Worm (Caenorhabditis elegans) whole organism, young adult: ENCODE results near the gene inx-11.

Source experiments
- B0019.2 ChIP-seq: fragments of 200-800 bp; sonication (Bioruptor generic); conservative IDR thresholded peaks from 2 replicates; pipeline ENCODE4 v1.3.6; 2022; ENCODE audit warnings: missing genetic modification reagents, missing genetic modification characterization, missing compliant biosample characterization
- B0336.3 ChIP-seq: fragments of 200-800 bp; sonication (Bioruptor generic); IDR thresholded peaks from 2 replicates; pipeline ENCODE4 v1.3.6; 2022; ENCODE audit warnings: missing genetic modification characterization, missing compliant biosample characterization
- C17E4.6 ChIP-seq: fragments of 200-800 bp; sonication (Bioruptor generic); IDR thresholded peaks from 2 replicates; pipeline ENCODE4 v1.3.6; 2022; ENCODE audit warnings: missing genetic modification reagents, missing genetic modification characterization, missing compliant biosample characterization
- F33H1.4 ChIP-seq: fragments of 200-800 bp; sonication (Bioruptor generic); IDR thresholded peaks from 2 replicates; pipeline ENCODE4 v1.3.6; 2022; ENCODE audit warnings: missing genetic modification reagents, missing genetic modification characterization, missing compliant biosample characterization
- F39B2.1 ChIP-seq: fragments of 200-800 bp; sonication (Bioruptor generic); IDR thresholded peaks from 2 replicates; pipeline ENCODE4 v1.3.6; 2022; ENCODE audit warnings: missing genetic modification reagents, missing genetic modification characterization, missing compliant biosample characterization
- F57A8.1 ChIP-seq: fragments of 200-800 bp; sonication (Bioruptor generic); optimal IDR thresholded peaks from 2 replicates; lab custom pipeline; 2018; ENCODE audit warnings: mild to moderate bottlenecking, missing genetic modification characterization, moderate library complexity, missing compliant biosample characterization
- K12H6.12 ChIP-seq: fragments of 200-800 bp; sonication (Bioruptor generic); optimal IDR thresholded peaks from 2 replicates; lab custom pipeline; 2018; ENCODE audit warnings: mild to moderate bottlenecking, missing genetic modification characterization, missing compliant biosample characterization
- T26A5.8 ChIP-seq: sonication (generic microtip); optimal IDR thresholded peaks from 2 replicates; lab custom pipeline; 2016; ENCODE audit warnings: missing genetic modification characterization, missing compliant biosample characterization
- Y67H2A.10 ChIP-seq: fragments of 200-800 bp; sonication (Bioruptor generic); conservative IDR thresholded peaks from 2 replicates; pipeline ENCODE4 v1.3.6; 2022; ENCODE audit warnings: missing genetic modification reagents, missing genetic modification characterization, missing compliant biosample characterization
- ZK185.1 ChIP-seq: sonication (generic microtip); optimal IDR thresholded peaks from 2 replicates; lab custom pipeline; 2016; ENCODE audit warnings: mild to moderate bottlenecking, missing genetic modification characterization, missing compliant biosample characterization; ENCODE audit not compliant: poor library complexity, severe bottlenecking
- akir-1 ChIP-seq: fragments of 200-800 bp; sonication (Bioruptor generic); optimal IDR thresholded peaks from 2 replicates; lab custom pipeline; 2018; ENCODE audit warnings: mild to moderate bottlenecking, missing genetic modification characterization, moderate library complexity, missing compliant biosample characterization
- ama-1 ChIP-seq, 3 experiments: fragments of 150-350 bp in 1 of 3; sonication (generic microtip) in 2 of 3; optimal IDR thresholded peaks; 2 replicates each; lab custom pipeline; 2014 to 2018; ENCODE audit warnings: missing biosample characterization in 2 of 3, missing genetic modification characterization in 2 of 3, missing genetic modification reagents in 2 of 3
- atf-7 ChIP-seq: sonication (generic microtip); optimal IDR thresholded peaks from 2 replicates; lab custom pipeline; 2017; ENCODE audit warnings: mild to moderate bottlenecking, missing genetic modification characterization, missing compliant biosample characterization
- attf-3 ChIP-seq: fragments of 200-800 bp; sonication (Bioruptor generic); conservative IDR thresholded peaks from 2 replicates; pipeline ENCODE4 v1.3.6; 2022; ENCODE audit warnings: missing genetic modification reagents, missing genetic modification characterization, missing compliant biosample characterization
- attf-6 ChIP-seq: fragments of 200-800 bp; sonication (Bioruptor generic); IDR thresholded peaks from 2 replicates; pipeline ENCODE4 v1.3.6; 2022; ENCODE audit warnings: missing genetic modification reagents, missing genetic modification characterization, missing compliant biosample characterization
- bed-2 ChIP-seq: fragments of 200-800 bp; sonication (Bioruptor generic); IDR thresholded peaks from 2 replicates; pipeline ENCODE4 v1.3.6; 2022; ENCODE audit warnings: missing genetic modification reagents, missing genetic modification characterization, missing compliant biosample characterization
- cebp-1 ChIP-seq, 2 experiments: fragments of 200-800 bp in 1 of 2; sonication (Bioruptor generic) in 1 of 2; sonication (generic microtip) in 1 of 2; IDR thresholded peaks in 1 of 2; optimal IDR thresholded peaks in 1 of 2; 2 replicates each; pipeline versions ENCODE4 v1.3.6 to Lab custom; 2017 to 2022; ENCODE audit warnings: missing compliant biosample characterization in 2 of 2, missing genetic modification characterization in 2 of 2, mild to moderate bottlenecking in 1 of 2, missing genetic modification reagents in 1 of 2, moderate library complexity in 1 of 2
- ceh-91 ChIP-seq: fragments of 200-800 bp; sonication (Bioruptor generic); IDR thresholded peaks from 2 replicates; pipeline ENCODE4 v1.3.6; 2022; ENCODE audit warnings: missing genetic modification reagents, missing genetic modification characterization, missing compliant biosample characterization
- chd-7 ChIP-seq: sonication (generic microtip); optimal IDR thresholded peaks from 2 replicates; lab custom pipeline; 2016; ENCODE audit warnings: mild to moderate bottlenecking, missing genetic modification characterization, moderate library complexity, missing compliant biosample characterization
- dox-1 ChIP-seq: fragments of 200-800 bp; sonication (Bioruptor generic); IDR thresholded peaks from 2 replicates; pipeline ENCODE4 v1.3.6; 2022; ENCODE audit warnings: missing genetic modification reagents, missing genetic modification characterization, missing compliant biosample characterization
- dpl-1 ChIP-seq: fragments of 150-350 bp; optimal IDR thresholded peaks from 2 replicates; lab custom pipeline; 2014; ENCODE audit warnings: missing biosample characterization, missing genetic modification reagents, missing genetic modification characterization
- him-1 ChIP-seq: sonication (generic microtip); optimal IDR thresholded peaks from 2 replicates; lab custom pipeline; 2016; ENCODE audit warnings: missing genotype, missing genetic modification reagents, missing genetic modification characterization, missing compliant biosample characterization
- hlh-26 ChIP-seq: fragments of 200-800 bp; sonication (Bioruptor generic); conservative IDR thresholded peaks from 2 replicates; pipeline ENCODE4 v1.3.6; 2022; ENCODE audit warnings: missing genetic modification reagents, missing genetic modification characterization, missing compliant biosample characterization
- hsf-1 ChIP-seq: fragments of 200-800 bp; sonication (Bioruptor generic); IDR thresholded peaks from 2 replicates; pipeline ENCODE4 v1.3.6; 2022; ENCODE audit warnings: missing genetic modification reagents, missing genetic modification characterization, missing compliant biosample characterization
- lag-1 ChIP-seq: fragments of 200-800 bp; sonication (Bioruptor generic); IDR thresholded peaks from 2 replicates; pipeline ENCODE4 v1.3.6; 2022; ENCODE audit warnings: missing genetic modification reagents, missing genetic modification characterization, missing compliant biosample characterization
- lin-26 ChIP-seq: fragments of 200-800 bp; sonication (Bioruptor generic); IDR thresholded peaks from 2 replicates; pipeline ENCODE4 v1.3.6; 2022; ENCODE audit warnings: missing genetic modification reagents, missing genetic modification characterization, missing compliant biosample characterization
- lin-54 ChIP-seq: fragments of 200-800 bp; sonication (Bioruptor generic); optimal IDR thresholded peaks from 2 replicates; lab custom pipeline; 2018; ENCODE audit warnings: mild to moderate bottlenecking, missing genetic modification characterization, missing compliant biosample characterization
- lsl-1 ChIP-seq: fragments of 200-800 bp; sonication (Bioruptor generic); optimal IDR thresholded peaks from 2 replicates; lab custom pipeline; 2018; ENCODE audit warnings: mild to moderate bottlenecking, missing genetic modification characterization, moderate library complexity, missing compliant biosample characterization
- madf-3 ChIP-seq: fragments of 200-800 bp; sonication (Bioruptor generic); IDR thresholded peaks from 2 replicates; pipeline ENCODE4 v1.3.6; 2022; ENCODE audit warnings: missing genetic modification reagents, missing genetic modification characterization, missing compliant biosample characterization
- madf-6 ChIP-seq: fragments of 200-800 bp; sonication (Bioruptor generic); IDR thresholded peaks from 2 replicates; pipeline ENCODE4 v1.3.6; 2022; ENCODE audit warnings: missing genetic modification reagents, missing genetic modification characterization, missing compliant biosample characterization
- mel-28 ChIP-seq: sonication (generic microtip); optimal IDR thresholded peaks from 2 replicates; lab custom pipeline; 2016; ENCODE audit warnings: borderline replicate concordance, mild to moderate bottlenecking, missing genetic modification characterization, missing compliant biosample characterization
- mes-4 ChIP-seq: sonication (generic microtip); optimal IDR thresholded peaks from 2 replicates; lab custom pipeline; 2016; ENCODE audit warnings: missing genotype, missing genetic modification characterization, missing compliant biosample characterization
- nhr-179 ChIP-seq: sonication (generic microtip); optimal IDR thresholded peaks from 2 replicates; lab custom pipeline; 2016; ENCODE audit warnings: mild to moderate bottlenecking, missing genetic modification characterization, missing compliant biosample characterization
- nhr-90 ChIP-seq: sonication (generic microtip); optimal IDR thresholded peaks from 2 replicates; lab custom pipeline; 2016; ENCODE audit warnings: missing genotype, mild to moderate bottlenecking, missing genetic modification characterization, missing compliant biosample characterization
- pha-4 ChIP-seq: fragments of 150-350 bp; sonication (generic microtip); optimal IDR thresholded peaks from 2 replicates; lab custom pipeline; 2014; ENCODE audit warnings: missing biosample characterization, missing genetic modification reagents, missing genetic modification characterization
- rec-8 ChIP-seq, 2 experiments: sonication (generic microtip); optimal IDR thresholded peaks; 2 replicates each; lab custom pipeline; 2016; ENCODE audit warnings: mild to moderate bottlenecking in 2 of 2, missing genetic modification characterization in 2 of 2, missing genetic modification reagents in 2 of 2, missing genotype in 2 of 2, missing biosample characterization in 1 of 2, missing compliant biosample characterization in 1 of 2, moderate library complexity in 1 of 2
- rpc-1 ChIP-seq, 2 experiments: fragments of 150-350 bp in 1 of 2; sonication (generic microtip) in 1 of 2; optimal IDR thresholded peaks; 2 replicates each; lab custom pipeline; 2014 to 2018; ENCODE audit warnings: missing biosample characterization in 1 of 2, missing genetic modification characterization in 1 of 2, missing genetic modification reagents in 1 of 2, missing genotype in 1 of 2
- snpc-1.3 ChIP-seq: sonication (generic microtip); optimal IDR thresholded peaks from 2 replicates; lab custom pipeline; 2017; ENCODE audit warnings: missing genetic modification characterization, mild to moderate bottlenecking, missing compliant biosample characterization, antibody characterized with exemption, moderate library complexity, missing genotype, missing genetic modification reagents; ENCODE audit not compliant: insufficient read depth
- somi-1 ChIP-seq: fragments of 200-800 bp; sonication (Bioruptor generic); optimal IDR thresholded peaks from 2 replicates; lab custom pipeline; 2018; ENCODE audit warnings: mild to moderate bottlenecking, missing genetic modification characterization, missing compliant biosample characterization
- tbx-9 ChIP-seq: sonication (generic microtip); optimal IDR thresholded peaks from 2 replicates; lab custom pipeline; 2016; ENCODE audit warnings: borderline replicate concordance, missing genetic modification characterization, inconsistent platforms, missing compliant biosample characterization
- unc-62 ChIP-seq: fragments of 150-350 bp; optimal IDR thresholded peaks from 2 replicates; lab custom pipeline; 2014; ENCODE audit warnings: missing biosample characterization, missing genetic modification reagents, missing genetic modification characterization
- xnd-1 ChIP-seq: sonication (generic microtip); optimal IDR thresholded peaks from 2 replicates; lab custom pipeline; 2016; ENCODE audit warnings: missing genotype, missing genetic modification reagents, missing genetic modification characterization, missing compliant biosample characterization
- ztf-25 ChIP-seq: fragments of 200-800 bp; sonication (Bioruptor generic); IDR thresholded peaks from 2 replicates; pipeline ENCODE4 v1.3.6; 2022; ENCODE audit warnings: missing genetic modification reagents, missing genetic modification characterization, missing compliant biosample characterization
- ztf-26 ChIP-seq: sonication (generic microtip); optimal IDR thresholded peaks from 2 replicates; lab custom pipeline; 2017; ENCODE audit warnings: missing genetic modification characterization, missing compliant biosample characterization
- ztf-28 ChIP-seq: fragments of 200-800 bp; sonication (Bioruptor generic); IDR thresholded peaks from 2 replicates; pipeline ENCODE4 v1.3.6; 2022; ENCODE audit warnings: missing genetic modification reagents, missing genetic modification characterization, missing compliant biosample characterization

inx-11 gene

DNA sequence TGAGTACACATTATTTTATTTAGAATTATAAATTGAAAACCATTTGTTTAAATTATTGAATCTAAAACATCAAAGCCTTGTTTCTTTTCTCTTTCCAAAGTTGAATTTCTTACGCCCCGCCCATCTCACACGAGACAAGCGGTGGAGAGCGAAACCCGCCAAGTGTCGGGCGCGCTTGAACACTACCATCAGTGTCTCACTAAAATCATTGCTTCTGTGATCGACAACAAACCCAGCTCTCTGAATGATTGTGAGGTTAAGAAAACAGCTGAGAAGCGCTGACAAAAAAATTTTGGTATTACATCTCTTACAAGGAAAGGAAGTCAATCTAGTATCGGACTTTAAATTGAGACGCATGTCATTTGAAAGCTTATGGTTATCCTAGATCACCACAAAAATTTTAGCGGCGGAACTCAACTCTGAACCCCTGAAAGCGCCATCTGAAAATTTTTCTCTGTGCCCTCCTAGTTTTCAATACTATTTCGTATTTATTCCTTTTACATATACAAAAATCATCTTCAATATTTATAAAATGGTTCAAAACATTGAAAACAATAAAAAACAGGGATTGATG, 4.1 kb downstream of the inx-11 start (continued):
- TF ChIP-seq lag-1 (GFP tag; lab: Robert Waterston, UW) (no peak), snpc-1.3 (tag; lab: Kevin White, UChicago) (peak; percentile 97), ama-1 (optimal IDR thresholded peaks at IDR 0.05; lab: Kevin White, UChicago) (peak; percentile 35), ama-1 (GFP tag; optimal IDR thresholded peaks at IDR 0.05; lab: Kevin White, UChicago) (no peak), attf-6 (peak; percentile 91), C17E4.6 (0 out of 2 replicates have a peak, but pooled peaks have one; percentile 9), dox-1 (GFP tag; lab: Robert Waterston, UW) (peak; percentile 94), madf-3 (GFP tag; lab: Robert Waterston, UW) (0 out of 2 replicates have a peak, but pooled peaks have one; percentile 7), mel-28 (tag; lab: Kevin White, UChicago) (no peak), F57A8.1 (GFP tag; lab: Kevin White, UChicago) (no peak), ZK185.1 (tag; lab: Kevin White, UChicago) (peak; percentile 79), akir-1 (GFP tag; lab: Kevin White, UChicago) (no peak), Y67H2A.10 (no peak), ztf-28 (GFP tag; lab: Robert Waterston, UW) (peak; percentile 81; the same call in 1 of the 2 replicates), ztf-25 (GFP tag; lab: Robert Waterston, UW) (no peak), K12H6.12 (tag; lab: Kevin White, UChicago) (no peak), hlh-26 (GFP tag; lab: Robert Waterston, UW) (no peak), cebp-1 (GFP tag; IDR thresholded peaks at IDR 0.05; lab: Robert Waterston, UW) (no peak), cebp-1 (tag; optimal IDR thresholded peaks at IDR 0.05; lab: Kevin White, UChicago) (peak; percentile 62), nhr-90 (tag; lab: Kevin White, UChicago) (no peak), unc-62 (GFP tag; lab: Kevin White, UChicago) (no peak), lin-26 (GFP tag; lab: Robert Waterston, UW) (no peak), bed-2 (GFP tag; lab: Robert Waterston, UW) (0 out of 2 replicates have a peak, but pooled peaks have one; percentile 29), xnd-1 (tag; lab: Kevin White, UChicago) (peak; percentile 36), atf-7 (tag; lab: Kevin White, UChicago) (peak; percentile 10), rpc-1 (optimal IDR thresholded peaks at IDR 0.05; lab: Kevin White, UChicago) (no peak), rpc-1 (tag; optimal IDR thresholded peaks at IDR 0.05; lab: Kevin White, UChicago) (peak; percentile 40), pha-4 (tag; lab: Kevin White, UChicago) (no peak), ceh-91 (GFP tag; lab: Robert Waterston, UW) (0 out of 2 replicates have a peak, but pooled peaks have one; percentile 13), hsf-1 (peak; percentile 72), F33H1.4 (GFP tag; lab: Robert Waterston, UW) (peak; percentile 50), F39B2.1 (GFP tag; lab: Robert Waterston, UW) (0 out of 2 replicates have a peak, but pooled peaks have one; percentile 85), rec-8 (tag; optimal IDR thresholded peaks at IDR 0.05; lab: Kevin White, UChicago) (peak; percentile 11 to 80), ztf-26 (tag; lab: Kevin White, UChicago) (peak; percentile 1), him-1 (tag; lab: Kevin White, UChicago) (peak; percentile 96), B0336.3 (GFP tag; lab: Robert Waterston, UW) (peak; percentile 88), tbx-9 (tag; lab: Kevin White, UChicago) (no peak), T26A5.8 (tag; lab: Kevin White, UChicago) (no peak), lsl-1 (GFP tag; lab: Kevin White, UChicago) (peak; percentile 70), madf-6 (GFP tag; lab: Robert Waterston, UW) (peak; percentile 89), chd-7 (tag; lab: Kevin White, UChicago) (no peak), B0019.2 (peak; percentile 50; the same call in 1 of the 2 replicates), lin-54 (GFP tag; lab: Kevin White, UChicago) (peak; percentile 82), somi-1 (GFP tag; lab: Kevin White, UChicago) (no peak), nhr-179 (tag; lab: Kevin White, UChicago) (no peak), attf-3 (peak; percentile 75), mes-4 (peak; percentile 40), dpl-1 (no peak)
